Worm (Caenorhabditis elegans) whole organism, L2 larva: Measurements from ENCODE around the gene Y42G9A.3.

Experiments used
- nhr-6 ChIP-seq: fragments of 150-350 bp; optimal IDR thresholded peaks from 2 replicates; lab custom pipeline; 2014; ENCODE audit warnings: missing biosample characterization, missing genetic modification characterization
- unc-62 ChIP-seq: fragments of 150-350 bp; optimal IDR thresholded peaks from 2 replicates; lab custom pipeline; 2014; ENCODE audit warnings: missing biosample characterization, missing genetic modification reagents, missing genetic modification characterization

DNA sequence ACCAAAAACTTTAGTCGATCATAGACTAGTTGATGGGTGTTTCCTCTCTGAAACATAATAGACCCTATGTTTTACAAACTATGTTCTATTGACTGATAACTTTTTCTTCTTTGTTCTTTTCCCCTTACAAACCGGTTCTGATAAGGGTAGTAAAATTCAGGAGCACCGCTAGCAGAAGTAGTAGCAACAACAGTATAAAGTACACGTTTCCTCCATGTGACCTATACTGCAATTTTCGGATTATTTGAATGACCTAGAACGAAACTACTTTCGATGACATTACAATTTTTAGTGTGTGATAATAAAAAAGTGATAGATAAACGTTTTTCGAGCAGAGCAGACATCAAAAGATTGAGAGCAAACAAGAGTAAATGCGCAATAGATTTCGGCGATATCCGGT is 34.2 kb downstream of the Y42G9A.3 start:
- TF ChIP-seq nhr-6 (tag; lab: Kevin White, UChicago) = no peak
- no peak for TF ChIP-seq unc-62 (GFP tag; lab: Kevin White, UChicago)
